Worm (Caenorhabditis elegans) whole organism, midembryonic: Measurements from ENCODE around the gene fbxb-98.

ENCODE experiments used
- T22C8.4 ChIP-seq: fragments of 200-800 bp; sonication (Bioruptor generic); IDR thresholded peaks from 2 replicates; pipeline ENCODE4 v1.3.6; 2022; ENCODE audit warnings: missing genetic modification characterization, missing compliant biosample characterization
- cog-1 ChIP-seq: sonication (generic microtip); optimal IDR thresholded peaks from 2 replicates; lab custom pipeline; 2016; ENCODE audit warnings: missing genetic modification characterization, missing compliant biosample characterization
- flt-1 ChIP-seq: fragments of 200-800 bp; sonication (Bioruptor generic); IDR thresholded peaks from 2 replicates; pipeline ENCODE4 v1.3.6; 2022; ENCODE audit warnings: missing genetic modification characterization, missing compliant biosample characterization
- klf-2 ChIP-seq: fragments of 200-800 bp; sonication (Bioruptor generic); conservative IDR thresholded peaks from 2 replicates; pipeline ENCODE4 v1.3.6; 2022; ENCODE audit warnings: missing genetic modification reagents, missing genetic modification characterization, missing compliant biosample characterization
- med-1 ChIP-seq: sonication (generic microtip); optimal IDR thresholded peaks from 2 replicates; lab custom pipeline; 2017; ENCODE audit warnings: missing genetic modification characterization, mild to moderate bottlenecking, missing compliant biosample characterization, antibody characterized with exemption, missing genetic modification reagents; ENCODE audit not compliant: insufficient read depth
- ref-1 ChIP-seq: fragments of 200-800 bp; sonication (Bioruptor generic); conservative IDR thresholded peaks from 2 replicates; pipeline ENCODE4 v1.3.6; 2022; ENCODE audit warnings: missing genetic modification reagents, missing genetic modification characterization, missing compliant biosample characterization
- tab-1 ChIP-seq: fragments of 200-800 bp; sonication (Bioruptor generic); IDR thresholded peaks from 2 replicates; pipeline ENCODE4 v1.3.6; 2022; ENCODE audit warnings: missing genetic modification characterization, missing compliant biosample characterization
- ztf-23 ChIP-seq: fragments of 200-800 bp; sonication (Bioruptor generic); IDR thresholded peaks from 2 replicates; pipeline ENCODE4 v1.3.6; 2022; ENCODE audit warnings: missing genetic modification reagents, missing genetic modification characterization, missing compliant biosample characterization
- ztf-29 ChIP-seq: fragments of 200-800 bp; sonication (Bioruptor generic); IDR thresholded peaks from 2 replicates; pipeline ENCODE4 v1.3.6; 2022; ENCODE audit warnings: missing genetic modification reagents, missing genetic modification characterization, missing compliant biosample characterization

Gene fbxb-98

ce11 chrII:1865683-1866431 is 3.4 kb downstream of the fbxb-98 start, which contains the start of gene math-15:
TSS of gene math-15 (plus strand) at chrII:1866381.
- TF ChIP-seq ztf-23 (no peak), klf-2 (no peak), med-1 (GFP tag; lab: Kevin White, UChicago) (no peak), ztf-29 (GFP tag; lab: Robert Waterston, UW) (no peak), flt-1 (GFP tag; lab: Robert Waterston, UW) (no peak), tab-1 (GFP tag; lab: Robert Waterston, UW) (no peak), T22C8.4 (GFP tag; lab: Robert Waterston, UW) (no peak), cog-1 (tag; lab: Kevin White, UChicago) (no peak), ref-1 (GFP tag; lab: Robert Waterston, UW) (no peak)

ce11 chrII:1869120-1869519 is 6.7 kb downstream of the fbxb-98 start, which contains the start of gene math-14:
TSS of gene math-14 (plus strand) at chrII:1869420.
- TF ChIP-seq tab-1 (GFP tag; lab: Robert Waterston, UW) (no peak), cog-1 (tag; lab: Kevin White, UChicago) (no peak), flt-1 (GFP tag; lab: Robert Waterston, UW) (no peak), ztf-23 (no peak), ztf-29 (GFP tag; lab: Robert Waterston, UW) (no peak), T22C8.4 (GFP tag; lab: Robert Waterston, UW) (no peak), med-1 (GFP tag; lab: Kevin White, UChicago) (no peak)

ce11 chrII:1870875-1871592 is 8.6 kb downstream of the fbxb-98 start, which contains the start of gene math-10:
TSS of gene math-10 (plus strand) at chrII:1871542.
- TF ChIP-seq flt-1 (GFP tag; lab: Robert Waterston, UW) = no peak
- no peak for TF ChIP-seq T22C8.4 (GFP tag; lab: Robert Waterston, UW)
- no peak for TF ChIP-seq cog-1 (tag; lab: Kevin White, UChicago)
- no peak for TF ChIP-seq ztf-29 (GFP tag; lab: Robert Waterston, UW)
- no peak for TF ChIP-seq klf-2
- no peak for TF ChIP-seq ztf-23
- TF ChIP-seq ref-1 (GFP tag; lab: Robert Waterston, UW) = no peak
- no peak for TF ChIP-seq tab-1 (GFP tag; lab: Robert Waterston, UW)
- no peak for TF ChIP-seq med-1 (GFP tag; lab: Kevin White, UChicago)

ce11 chrII:1875658-1876057 is 13.2 kb downstream of the fbxb-98 start, which contains the start of gene math-13:
TSS of gene math-13 (plus strand) at chrII:1875958.
- no peak for TF ChIP-seq ztf-23
- no peak for TF ChIP-seq klf-2
- TF ChIP-seq ztf-29 (GFP tag; lab: Robert Waterston, UW) = no peak
- TF ChIP-seq T22C8.4 (GFP tag; lab: Robert Waterston, UW) = no peak
- TF ChIP-seq med-1 (GFP tag; lab: Kevin White, UChicago) = no peak
- no peak for TF ChIP-seq flt-1 (GFP tag; lab: Robert Waterston, UW)
- TF ChIP-seq cog-1 (tag; lab: Kevin White, UChicago) = no peak
- no peak for TF ChIP-seq tab-1 (GFP tag; lab: Robert Waterston, UW)
- no peak for TF ChIP-seq ref-1 (GFP tag; lab: Robert Waterston, UW)

- TF ChIP-seq T22C8.4 (GFP tag; lab: Robert Waterston, UW) (no peak), ref-1 (GFP tag; lab: Robert Waterston, UW) (no peak), ztf-29 (GFP tag; lab: Robert Waterston, UW) (no peak), flt-1 (GFP tag; lab: Robert Waterston, UW) (no peak), cog-1 (tag; lab: Kevin White, UChicago) (no peak), tab-1 (GFP tag; lab: Robert Waterston, UW) (no peak), ztf-23 (no peak), med-1 (GFP tag; lab: Kevin White, UChicago) (no peak)
Measured at ce11 chrII:1878663-1879062, 16.2 kb downstream of the fbxb-98 start, which contains the start of gene math-16. TSS of gene math-16 (minus strand) at chrII:1878763.

- TF ChIP-seq ztf-23 (no peak), tab-1 (GFP tag; lab: Robert Waterston, UW) (no peak), cog-1 (tag; lab: Kevin White, UChicago) (no peak), ztf-29 (GFP tag; lab: Robert Waterston, UW) (no peak), T22C8.4 (GFP tag; lab: Robert Waterston, UW) (no peak), med-1 (GFP tag; lab: Kevin White, UChicago) (no peak), flt-1 (GFP tag; lab: Robert Waterston, UW) (no peak), ref-1 (GFP tag; lab: Robert Waterston, UW) (no peak), klf-2 (no peak)
Measured at ce11 chrII:1882705-1883104, 20.3 kb downstream of the fbxb-98 start, which contains the start of gene math-5. TSS of gene math-5 (minus strand) at chrII:1882805.

ce11 chrII:1884635-1885034 is 22.2 kb downstream of the fbxb-98 start, which contains the start of gene math-6:
TSS of gene math-6 (minus strand) at chrII:1884735.
- TF ChIP-seq klf-2 (no peak), tab-1 (GFP tag; lab: Robert Waterston, UW) (no peak), T22C8.4 (GFP tag; lab: Robert Waterston, UW) (no peak), ztf-23 (no peak), flt-1 (GFP tag; lab: Robert Waterston, UW) (no peak), ref-1 (GFP tag; lab: Robert Waterston, UW) (no peak)

ce11 chrII:1886379-1886778 is 23.9 kb downstream of the fbxb-98 start, which contains the start of gene math-7:
TSS of gene math-7 (minus strand) at chrII:1886479.
- TF ChIP-seq cog-1 (tag; lab: Kevin White, UChicago) (no peak), ztf-29 (GFP tag; lab: Robert Waterston, UW) (no peak), ztf-23 (no peak)

- TF ChIP-seq tab-1 (GFP tag; lab: Robert Waterston, UW) (no peak), med-1 (GFP tag; lab: Kevin White, UChicago) (no peak), flt-1 (GFP tag; lab: Robert Waterston, UW) (no peak), klf-2 (no peak), ref-1 (GFP tag; lab: Robert Waterston, UW) (no peak), cog-1 (tag; lab: Kevin White, UChicago) (no peak), T22C8.4 (GFP tag; lab: Robert Waterston, UW) (no peak), ztf-23 (no peak), ztf-29 (GFP tag; lab: Robert Waterston, UW) (no peak)
Measured at ce11 chrII:1889071-1889470, 26.6 kb downstream of the fbxb-98 start, which contains the start of gene math-8. TSS of gene math-8 (minus strand) at chrII:1889171.
